Worm (Caenorhabditis elegans) whole organism, young adult: Measurements from ENCODE around the gene fbxa-151.
"Not testable (repeated sequence)": the region's sequence is repeated elsewhere in the genome, so short reads cannot be mapped to it uniquely, and the experiment has no call there.

ENCODE experiments used
- B0261.1 ChIP-seq: sonication (generic microtip); optimal IDR thresholded peaks from 2 replicates; lab custom pipeline; 2016; ENCODE audit warnings: mild to moderate bottlenecking, missing genetic modification characterization, moderate library complexity, missing compliant biosample characterization
- D2030.7 ChIP-seq: fragments of 200-800 bp; sonication (Bioruptor generic); IDR thresholded peaks from 2 replicates; pipeline ENCODE4 v1.3.6; 2022; ENCODE audit warnings: missing genetic modification reagents, missing genetic modification characterization, missing compliant biosample characterization
- F23B12.7 ChIP-seq: sonication (generic microtip); optimal IDR thresholded peaks from 2 replicates; lab custom pipeline; 2017; ENCODE audit warnings: missing genetic modification characterization, mild to moderate bottlenecking, missing compliant biosample characterization, antibody characterized with exemption, moderate library complexity; ENCODE audit not compliant: insufficient read depth
- F57A8.1 ChIP-seq: fragments of 200-800 bp; sonication (Bioruptor generic); optimal IDR thresholded peaks from 2 replicates; lab custom pipeline; 2018; ENCODE audit warnings: mild to moderate bottlenecking, missing genetic modification characterization, moderate library complexity, missing compliant biosample characterization
- F57C9.4 ChIP-seq: sonication (generic microtip); optimal IDR thresholded peaks from 2 replicates; lab custom pipeline; 2017; ENCODE audit warnings: mild to moderate bottlenecking, missing genetic modification characterization, missing compliant biosample characterization
- Y56A3A.18 ChIP-seq: fragments of 200-800 bp; sonication (Bioruptor generic); IDR thresholded peaks from 2 replicates; pipeline ENCODE4 v1.3.6; 2022; ENCODE audit warnings: missing genetic modification reagents, missing genetic modification characterization, missing compliant biosample characterization
- Y95B8A.8 ChIP-seq: fragments of 200-800 bp; sonication (Bioruptor generic); IDR thresholded peaks from 2 replicates; pipeline ENCODE4 v1.3.6; 2022; ENCODE audit warnings: missing genetic modification reagents, missing genetic modification characterization, missing compliant biosample characterization
- aptf-3 ChIP-seq: fragments of 200-800 bp; sonication (Bioruptor generic); IDR thresholded peaks from 2 replicates; pipeline ENCODE4 v1.3.6; 2022; ENCODE audit warnings: missing genetic modification characterization, missing compliant biosample characterization
- attf-5 ChIP-seq: fragments of 200-800 bp; sonication (Bioruptor generic); optimal IDR thresholded peaks from 2 replicates; lab custom pipeline; 2018; ENCODE audit warnings: mild to moderate bottlenecking, missing genetic modification characterization, missing compliant biosample characterization
- bed-1 ChIP-seq: fragments of 200-800 bp; sonication (Bioruptor generic); IDR thresholded peaks from 2 replicates; pipeline ENCODE4 v1.3.6; 2022; ENCODE audit warnings: missing genetic modification reagents, missing genetic modification characterization, missing compliant biosample characterization
- ceh-58 ChIP-seq: fragments of 200-800 bp; sonication (Bioruptor generic); IDR thresholded peaks from 2 replicates; pipeline ENCODE4 v1.3.6; 2022; ENCODE audit warnings: missing genetic modification characterization, missing compliant biosample characterization
- ceh-91 ChIP-seq: fragments of 200-800 bp; sonication (Bioruptor generic); IDR thresholded peaks from 2 replicates; pipeline ENCODE4 v1.3.6; 2022; ENCODE audit warnings: missing genetic modification reagents, missing genetic modification characterization, missing compliant biosample characterization
- chd-7 ChIP-seq: sonication (generic microtip); optimal IDR thresholded peaks from 2 replicates; lab custom pipeline; 2016; ENCODE audit warnings: mild to moderate bottlenecking, missing genetic modification characterization, moderate library complexity, missing compliant biosample characterization
- dpff-1 ChIP-seq: sonication (generic microtip); optimal IDR thresholded peaks from 2 replicates; lab custom pipeline; 2017; ENCODE audit warnings: mild to moderate bottlenecking, missing genetic modification characterization, missing compliant biosample characterization
- ekl-4 ChIP-seq: fragments of 200-800 bp; sonication (Bioruptor generic); IDR thresholded peaks from 2 replicates; pipeline ENCODE4 v1.3.6; 2022; ENCODE audit warnings: missing genetic modification reagents, missing genetic modification characterization, missing compliant biosample characterization
- ets-4 ChIP-seq: fragments of 200-800 bp; sonication (Bioruptor generic); optimal IDR thresholded peaks from 2 replicates; lab custom pipeline; 2018; ENCODE audit warnings: mild to moderate bottlenecking, missing genetic modification characterization, missing compliant biosample characterization
- gei-17 ChIP-seq: fragments of 200-800 bp; sonication (Bioruptor generic); optimal IDR thresholded peaks from 2 replicates; lab custom pipeline; 2018; ENCODE audit warnings: mild to moderate bottlenecking, missing genetic modification characterization, missing compliant biosample characterization
- hmg-1.2 ChIP-seq: fragments of 200-800 bp; sonication (Bioruptor generic); IDR thresholded peaks from 2 replicates; pipeline ENCODE4 v1.3.6; 2022; ENCODE audit warnings: missing genetic modification reagents, missing genetic modification characterization, missing compliant biosample characterization
- lag-1 ChIP-seq: fragments of 200-800 bp; sonication (Bioruptor generic); IDR thresholded peaks from 2 replicates; pipeline ENCODE4 v1.3.6; 2022; ENCODE audit warnings: missing genetic modification reagents, missing genetic modification characterization, missing compliant biosample characterization
- lir-1 ChIP-seq: fragments of 200-800 bp; sonication (Bioruptor generic); conservative IDR thresholded peaks from 2 replicates; pipeline ENCODE4 v1.3.6; 2022; ENCODE audit warnings: missing genetic modification reagents, missing genetic modification characterization, missing compliant biosample characterization
- lsy-27 ChIP-seq: sonication (generic microtip); optimal IDR thresholded peaks from 2 replicates; lab custom pipeline; 2017; ENCODE audit warnings: missing genetic modification characterization, mild to moderate bottlenecking, missing compliant biosample characterization, antibody characterized with exemption, missing genotype, borderline replicate concordance; ENCODE audit not compliant: insufficient read depth
- madf-8 ChIP-seq: fragments of 200-800 bp; sonication (Bioruptor generic); conservative IDR thresholded peaks from 2 replicates; pipeline ENCODE4 v1.3.6; 2022; ENCODE audit warnings: missing genetic modification reagents, missing genetic modification characterization, missing compliant biosample characterization
- mxl-1 ChIP-seq: sonication (generic microtip); optimal IDR thresholded peaks from 2 replicates; lab custom pipeline; 2016; ENCODE audit warnings: missing genetic modification characterization, missing compliant biosample characterization
- nfya-1 ChIP-seq: sonication (generic microtip); optimal IDR thresholded peaks from 2 replicates; lab custom pipeline; 2017; ENCODE audit warnings: antibody characterized with exemption, missing compliant biosample characterization, missing genetic modification characterization, borderline replicate concordance; ENCODE audit not compliant: insufficient read depth
- nfyb-1 ChIP-seq: fragments of 200-800 bp; sonication (Bioruptor generic); IDR thresholded peaks from 2 replicates; pipeline ENCODE4 v1.3.6; 2022; ENCODE audit warnings: missing genetic modification reagents, missing genetic modification characterization, missing compliant biosample characterization
- nhr-80 ChIP-seq: sonication (generic microtip); optimal IDR thresholded peaks from 2 replicates; lab custom pipeline; 2016; ENCODE audit warnings: missing genetic modification characterization, missing compliant biosample characterization
- repo-1 ChIP-seq: sonication (generic microtip); optimal IDR thresholded peaks from 2 replicates; lab custom pipeline; 2017; ENCODE audit warnings: mild to moderate bottlenecking, missing genetic modification characterization, missing compliant biosample characterization
- rpc-1 ChIP-seq, 2 experiments: fragments of 150-350 bp in 1 of 2; sonication (generic microtip) in 1 of 2; optimal IDR thresholded peaks; 2 replicates each; lab custom pipeline; 2014 to 2018; ENCODE audit warnings: missing biosample characterization in 1 of 2, missing genetic modification characterization in 1 of 2, missing genetic modification reagents in 1 of 2, missing genotype in 1 of 2
- snpc-1.1 ChIP-seq: sonication (generic microtip); optimal IDR thresholded peaks from 2 replicates; lab custom pipeline; 2017; ENCODE audit warnings: missing genetic modification characterization, mild to moderate bottlenecking, missing compliant biosample characterization, antibody characterized with exemption, moderate library complexity, missing genotype, missing genetic modification reagents; ENCODE audit not compliant: insufficient read depth
- snpc-4 ChIP-seq, 5 experiments: fragments of 150-350 bp in 1 of 5; sonication (generic microtip) in 4 of 5; optimal IDR thresholded peaks; 2 replicates each; lab custom pipeline; 2014 to 2018; ENCODE audit warnings: missing genetic modification characterization in 5 of 5, missing biosample characterization in 3 of 5, antibody characterized with exemption in 2 of 5, mild to moderate bottlenecking in 2 of 5, missing compliant biosample characterization in 2 of 5, missing genotype in 2 of 5, moderate library complexity in 2 of 5, missing genetic modification reagents in 1 of 5
- somi-1 ChIP-seq: fragments of 200-800 bp; sonication (Bioruptor generic); optimal IDR thresholded peaks from 2 replicates; lab custom pipeline; 2018; ENCODE audit warnings: mild to moderate bottlenecking, missing genetic modification characterization, missing compliant biosample characterization
- tbp1 ChIP-seq: fragments of 200-800 bp; sonication (Bioruptor generic); optimal IDR thresholded peaks from 2 replicates; lab custom pipeline; 2018; ENCODE audit warnings: mild to moderate bottlenecking, missing genetic modification characterization, missing compliant biosample characterization
- tlf-1 ChIP-seq: fragments of 200-800 bp; sonication (Bioruptor generic); optimal IDR thresholded peaks from 2 replicates; lab custom pipeline; 2018; ENCODE audit warnings: mild to moderate bottlenecking, missing genetic modification characterization, missing compliant biosample characterization
- zim-3 ChIP-seq: sonication (generic microtip); optimal IDR thresholded peaks from 2 replicates; lab custom pipeline; 2017; ENCODE audit warnings: mild to moderate bottlenecking, missing genetic modification characterization, moderate library complexity, missing compliant biosample characterization
- ztf-6 ChIP-seq: fragments of 200-800 bp; sonication (Bioruptor generic); IDR thresholded peaks from 2 replicates; pipeline ENCODE4 v1.3.6; 2022; ENCODE audit warnings: missing genetic modification reagents, missing genetic modification characterization, missing compliant biosample characterization

fbxa-151 gene

ce11 chrIII:1266799-1267198, at the start of gene fbxa-151:
fbxa-151 (minus strand) TSS chrIII:1266899.
- TF ChIP-seq somi-1; D2030.7 (GFP tag; lab: Robert Waterston, UW); tbp1: not testable (repeated sequence)

- no peak for TF ChIP-seq B0261.1 (tag; lab: Kevin White, UChicago)
- TF ChIP-seq nhr-80 = peak; percentile 43
These were observed 48.3 kb upstream of the fbxa-151 start, which contains the start of the genes fbxa-80 and fbxa-19 for ce11 chrIII:1315038-1315437. fbxa-80 (minus strand) TSS chrIII:1315210. fbxa-19 (plus strand) TSS chrIII:1315401.

DNA sequence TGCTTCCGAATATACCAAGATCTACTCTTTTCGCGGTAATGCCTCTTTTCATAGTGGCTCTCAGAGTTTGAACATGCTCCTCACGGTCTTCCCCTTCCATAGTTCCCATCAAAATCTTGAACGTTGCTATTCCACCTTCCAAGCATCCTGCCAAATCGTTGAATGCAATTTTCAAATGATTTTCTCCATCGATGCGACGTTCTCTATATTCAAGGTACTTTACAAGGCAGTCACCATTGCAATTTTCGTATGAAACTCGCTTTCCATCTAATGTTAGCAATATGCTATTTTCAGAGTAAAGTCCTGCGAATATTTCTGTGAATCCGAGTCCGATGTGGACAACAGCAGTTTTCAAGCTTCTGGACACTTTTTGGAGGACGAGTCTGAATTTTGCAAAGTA, 47.6 kb upstream of the fbxa-151 start:
- TF ChIP-seq hmg-1.2 (GFP tag; lab: Robert Waterston, UW) (no peak), repo-1 (no peak), F57C9.4 (tag; lab: Kevin White, UChicago) (no peak), snpc-4 (GFP tag; optimal IDR thresholded peaks at IDR 0.05; lab: Kevin White, UChicago) (no peak), snpc-4 (tag; optimal IDR thresholded peaks at IDR 0.05; lab: Kevin White, UChicago) (no peak), bed-1 (GFP tag; lab: Robert Waterston, UW) (no peak), ekl-4 (no peak), mxl-1 (tag; lab: Kevin White, UChicago) (no peak), nfya-1 (tag; lab: Kevin White, UChicago) (no peak), lir-1 (no peak), aptf-3 (GFP tag; lab: Robert Waterston, UW) (no peak), F57A8.1 (GFP tag; lab: Kevin White, UChicago) (no peak), ets-4 (GFP tag; lab: Kevin White, UChicago) (no peak), F23B12.7 (no peak), ceh-91 (GFP tag; lab: Robert Waterston, UW) (no peak), attf-5 (GFP tag; lab: Kevin White, UChicago) (no peak), dpff-1 (no peak), Y95B8A.8 (GFP tag; lab: Robert Waterston, UW) (no peak), tlf-1 (GFP tag; lab: Kevin White, UChicago) (no peak)

- no peak for TF ChIP-seq Y56A3A.18 (GFP tag; lab: Robert Waterston, UW)
- peak; percentile 61 for TF ChIP-seq snpc-1.1 (tag; lab: Kevin White, UChicago)
- peak; percentile 46 for TF ChIP-seq snpc-4 (GFP tag; optimal IDR thresholded peaks at IDR 0.05; lab: Kevin White, UChicago)
- TF ChIP-seq snpc-4 (tag; optimal IDR thresholded peaks at IDR 0.05; lab: Kevin White, UChicago) = peak in 2 of 4 experiments; percentile 68 to 85
These were observed 44.7 kb upstream of the fbxa-151 start for ce11 chrIII:1311367-1311766.

DNA sequence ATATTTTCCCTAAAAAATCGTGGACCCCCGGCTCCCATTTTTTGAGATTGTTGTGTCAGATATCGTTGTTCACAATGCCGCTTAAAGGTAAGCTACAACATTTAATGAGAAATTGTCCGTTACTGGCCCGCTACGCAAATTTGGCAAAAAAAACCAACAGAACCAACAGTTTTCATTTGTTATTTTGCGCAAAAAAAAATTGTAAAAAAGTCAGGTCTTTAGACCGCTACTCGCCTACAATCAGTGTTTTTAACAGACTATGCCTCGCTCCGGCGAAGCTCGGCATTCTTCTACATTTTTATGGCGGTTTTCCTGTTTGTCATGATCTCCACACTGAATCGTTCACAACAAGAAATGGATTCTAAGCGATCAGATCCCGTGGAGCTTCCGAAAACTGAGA, 42.2 kb upstream of the fbxa-151 start, which contains the start of gene Y82E9BL.12:
Y82E9BL.12 (plus strand) TSS at position 301 of the 400 bp plus-strand sequence.
- TF ChIP-seq ceh-58 (GFP tag; lab: Robert Waterston, UW) = no peak
- TF ChIP-seq gei-17 (GFP tag; lab: Kevin White, UChicago) = no peak
- no peak for TF ChIP-seq chd-7
- TF ChIP-seq nfyb-1 (GFP tag; lab: Robert Waterston, UW) = no peak
- no peak for TF ChIP-seq ztf-6 (GFP tag; lab: Robert Waterston, UW)
- TF ChIP-seq madf-8 (GFP tag; lab: Robert Waterston, UW) = no peak
- TF ChIP-seq zim-3 (tag; lab: Kevin White, UChicago) = no peak
- TF ChIP-seq lsy-27 (tag; lab: Kevin White, UChicago) = no peak
- TF ChIP-seq attf-5 (GFP tag; lab: Kevin White, UChicago) = no peak
- no peak for TF ChIP-seq rpc-1 (optimal IDR thresholded peaks at IDR 0.05; lab: Kevin White, UChicago)
- no peak for TF ChIP-seq rpc-1 (tag; optimal IDR thresholded peaks at IDR 0.05; lab: Kevin White, UChicago)
- TF ChIP-seq ekl-4 = no peak
- TF ChIP-seq lag-1 (GFP tag; lab: Robert Waterston, UW) = no peak
